Fruit fly (Drosophila melanogaster) whole organism, embryonic: ENCODE measurements around the gene Vta1.

ENCODE experiments used
- CG11093 ChIP-seq: fragments of 200-800 bp; sonication (Bioruptor generic); IDR thresholded peaks from 3 replicates; pipeline ENCODE4 v1.3.6; 2022; ENCODE audit warnings: missing biosample characterization, missing genetic modification characterization
- CG7786 ChIP-seq: fragments of 200-800 bp; sonication (Bioruptor generic); optimal IDR thresholded peaks from 2 replicates; lab custom pipeline; 2016; ENCODE audit warnings: missing biosample characterization, missing genetic modification characterization
- Oaz ChIP-seq: fragments of 200-800 bp; sonication (Bioruptor generic); IDR thresholded peaks from 2 replicates; pipeline ENCODE4 v1.3.6; 2022; ENCODE audit warnings: missing biosample characterization, missing genetic modification characterization
- Sox100B ChIP-seq: fragments of 200-800 bp; sonication (Bioruptor generic); optimal IDR thresholded peaks from 3 replicates; lab custom pipeline; 2018; ENCODE audit warnings: missing biosample characterization, mild to moderate bottlenecking, missing genetic modification characterization
- lab ChIP-seq: fragments of 200-800 bp; sonication (Bioruptor generic); optimal IDR thresholded peaks from 3 replicates; lab custom pipeline; 2017; ENCODE audit warnings: missing biosample characterization, missing genetic modification characterization, mild to moderate bottlenecking, moderate library complexity, missing genetic modification reagents

DNA sequence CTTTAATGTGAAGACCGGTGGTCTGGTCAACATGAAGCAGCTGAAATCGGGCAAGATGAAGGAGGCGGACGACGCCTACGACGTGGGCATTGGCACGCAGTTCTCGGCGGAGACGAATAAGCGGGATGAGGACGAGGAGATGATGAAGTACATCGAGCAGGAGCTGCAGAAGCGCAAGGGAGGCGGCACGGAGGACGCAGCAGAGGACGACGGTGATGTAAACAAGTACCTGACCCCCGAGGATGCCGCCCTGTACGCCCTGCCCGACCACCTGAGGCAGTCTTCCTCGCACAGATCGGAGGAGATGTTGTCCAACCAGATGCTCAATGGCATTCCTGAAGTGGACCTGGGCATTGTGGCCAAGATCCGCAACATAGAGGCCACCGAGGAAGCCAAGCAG is 12.8 kb upstream of the Vta1 start:
- TF ChIP-seq Oaz (GFP tag; lab: Robert Waterston, UW) = no peak
- TF ChIP-seq lab (GFP tag; lab: Kevin White, UChicago) = no peak
- no peak for TF ChIP-seq Sox100B (GFP tag; lab: Kevin White, UChicago)
- no peak for TF ChIP-seq CG11093 (GFP tag; lab: Robert Waterston, UW)
- no peak for TF ChIP-seq CG7786
